Worm (Caenorhabditis elegans) whole organism, L2 larva: Measurements from ENCODE around the gene unc-98.

Experiments used
- C34F6.9 ChIP-seq: fragments of 150-350 bp; optimal IDR thresholded peaks from 2 replicates; lab custom pipeline; 2014; ENCODE audit warnings: missing biosample characterization, missing genetic modification characterization
- R02D3.7 ChIP-seq: fragments of 150-350 bp; optimal IDR thresholded peaks from 2 replicates; lab custom pipeline; 2014; ENCODE audit warnings: missing biosample characterization, missing genetic modification characterization
- Y55F3AM.14 ChIP-seq: fragments of 200-800 bp; sonication (Bioruptor generic); optimal IDR thresholded peaks from 2 replicates; lab custom pipeline; 2018; ENCODE audit warnings: mild to moderate bottlenecking, missing genetic modification characterization, missing compliant biosample characterization
- alr-1 ChIP-seq: fragments of 150-350 bp; optimal IDR thresholded peaks from 2 replicates; lab custom pipeline; 2014; ENCODE audit warnings: missing biosample characterization, missing genetic modification characterization
- ama-1 ChIP-seq: fragments of 150-350 bp; optimal IDR thresholded peaks from 2 replicates; lab custom pipeline; 2018; ENCODE audit warnings: inconsistent platforms
- blmp-1 ChIP-seq: sonication (generic microtip); optimal IDR thresholded peaks from 2 replicates; lab custom pipeline; 2017; ENCODE audit warnings: missing genetic modification characterization, mild to moderate bottlenecking, missing compliant biosample characterization, antibody characterized with exemption, moderate library complexity; ENCODE audit not compliant: insufficient read depth
- crh-2 ChIP-seq: sonication (generic microtip); optimal IDR thresholded peaks from 2 replicates; lab custom pipeline; 2017; ENCODE audit warnings: missing biosample characterization, missing genetic modification characterization
- dmd-4 ChIP-seq: sonication (generic microtip); optimal IDR thresholded peaks from 2 replicates; lab custom pipeline; 2017; ENCODE audit warnings: missing biosample characterization, missing genetic modification characterization
- egl-27 ChIP-seq: sonication (generic microtip); optimal IDR thresholded peaks from 3 replicates; lab custom pipeline; 2017; ENCODE audit warnings: missing biosample characterization, missing genetic modification reagents, missing genetic modification characterization
- elt-1 ChIP-seq: fragments of 150-350 bp; optimal IDR thresholded peaks from 2 replicates; lab custom pipeline; 2014; ENCODE audit warnings: missing biosample characterization, missing genetic modification characterization
- gmeb-1 ChIP-seq: fragments of 150-350 bp; optimal IDR thresholded peaks from 2 replicates; lab custom pipeline; 2014; ENCODE audit warnings: missing biosample characterization, missing genetic modification characterization
- lin-11 ChIP-seq: fragments of 150-350 bp; sonication (generic microtip); optimal IDR thresholded peaks from 2 replicates; lab custom pipeline; 2014; ENCODE audit warnings: missing biosample characterization, missing genetic modification characterization, inconsistent platforms, mixed read lengths
- lin-39 ChIP-seq: fragments of 150-350 bp; optimal IDR thresholded peaks from 2 replicates; lab custom pipeline; 2014; ENCODE audit warnings: missing biosample characterization, missing genetic modification reagents, missing genetic modification characterization
- mab-5 ChIP-seq: fragments of 150-350 bp; optimal IDR thresholded peaks from 2 replicates; lab custom pipeline; 2014; ENCODE audit warnings: missing biosample characterization, missing genetic modification characterization
- mbf-1 ChIP-seq: sonication (generic microtip); optimal IDR thresholded peaks from 2 replicates; lab custom pipeline; 2017; ENCODE audit warnings: missing biosample characterization, missing genetic modification characterization
- mdl-1 ChIP-seq, 2 experiments: fragments of 150-350 bp in 1 of 2; sonication (generic microtip) in 1 of 2; optimal IDR thresholded peaks; 2 replicates each; lab custom pipeline; 2017; ENCODE audit warnings: missing biosample characterization in 2 of 2, missing genetic modification characterization in 2 of 2
- nhr-10 ChIP-seq: sonication (generic microtip); optimal IDR thresholded peaks from 2 replicates; lab custom pipeline; 2017; ENCODE audit warnings: missing biosample characterization, missing genetic modification characterization
- nhr-11 ChIP-seq: fragments of 150-350 bp; optimal IDR thresholded peaks from 2 replicates; lab custom pipeline; 2014; ENCODE audit warnings: missing biosample characterization, missing genetic modification characterization
- nhr-12 ChIP-seq: fragments of 150-350 bp; optimal IDR thresholded peaks from 2 replicates; lab custom pipeline; 2014; ENCODE audit warnings: missing biosample characterization, missing genetic modification characterization
- nhr-129 ChIP-seq: fragments of 150-350 bp; optimal IDR thresholded peaks from 2 replicates; lab custom pipeline; 2014; ENCODE audit warnings: missing biosample characterization, missing genetic modification characterization
- nhr-237 ChIP-seq: fragments of 150-350 bp; optimal IDR thresholded peaks from 2 replicates; lab custom pipeline; 2014; ENCODE audit warnings: missing biosample characterization, missing genetic modification characterization
- nhr-25 ChIP-seq: fragments of 150-350 bp; sonication (generic microtip); optimal IDR thresholded peaks from 3 replicates; lab custom pipeline; 2014; ENCODE audit warnings: missing biosample characterization, missing genetic modification characterization
- nhr-77 ChIP-seq: fragments of 150-350 bp; optimal IDR thresholded peaks from 2 replicates; lab custom pipeline; 2014; ENCODE audit warnings: missing biosample characterization, missing genetic modification characterization
- peb-1 ChIP-seq: fragments of 150-350 bp; optimal IDR thresholded peaks from 2 replicates; lab custom pipeline; 2014; ENCODE audit warnings: missing biosample characterization, missing genetic modification characterization
- skn-1 ChIP-seq: sonication (generic microtip); optimal IDR thresholded peaks from 2 replicates; lab custom pipeline; 2017; ENCODE audit warnings: missing biosample characterization, missing genetic modification characterization
- sma-3 ChIP-seq: sonication (generic microtip); optimal IDR thresholded peaks from 2 replicates; lab custom pipeline; 2016; ENCODE audit warnings: missing genetic modification reagents, missing genetic modification characterization, missing compliant biosample characterization
- sma-9 ChIP-seq, 2 experiments: fragments of 150-350 bp in 1 of 2; sonication (generic microtip) in 1 of 2; optimal IDR thresholded peaks; 2 replicates each; lab custom pipeline; 2014 to 2016; ENCODE audit warnings: missing genetic modification characterization in 2 of 2, mild to moderate bottlenecking in 1 of 2, missing biosample characterization in 1 of 2, missing compliant biosample characterization in 1 of 2, missing genetic modification reagents in 1 of 2, moderate library complexity in 1 of 2
- snpc-4 ChIP-seq: fragments of 150-350 bp; optimal IDR thresholded peaks from 2 replicates; lab custom pipeline; 2014; ENCODE audit warnings: missing biosample characterization, missing genetic modification characterization
- unc-39 ChIP-seq: fragments of 150-350 bp; optimal IDR thresholded peaks from 2 replicates; lab custom pipeline; 2014; ENCODE audit warnings: missing biosample characterization, missing genetic modification characterization
- unc-55 ChIP-seq: fragments of 150-350 bp; sonication (generic microtip); optimal IDR thresholded peaks from 3 replicates; lab custom pipeline; 2014; ENCODE audit warnings: missing biosample characterization, missing genetic modification reagents, missing genetic modification characterization
- zag-1 ChIP-seq: fragments of 150-350 bp; optimal IDR thresholded peaks from 2 replicates; lab custom pipeline; 2014; ENCODE audit warnings: missing biosample characterization, missing genetic modification characterization
- ztf-1 ChIP-seq: fragments of 200-800 bp; sonication (Bioruptor generic); conservative IDR thresholded peaks from 2 replicates; pipeline ENCODE4 v1.3.6; 2022; ENCODE audit warnings: missing genetic modification characterization, missing compliant biosample characterization

The unc-98 gene

DNA sequence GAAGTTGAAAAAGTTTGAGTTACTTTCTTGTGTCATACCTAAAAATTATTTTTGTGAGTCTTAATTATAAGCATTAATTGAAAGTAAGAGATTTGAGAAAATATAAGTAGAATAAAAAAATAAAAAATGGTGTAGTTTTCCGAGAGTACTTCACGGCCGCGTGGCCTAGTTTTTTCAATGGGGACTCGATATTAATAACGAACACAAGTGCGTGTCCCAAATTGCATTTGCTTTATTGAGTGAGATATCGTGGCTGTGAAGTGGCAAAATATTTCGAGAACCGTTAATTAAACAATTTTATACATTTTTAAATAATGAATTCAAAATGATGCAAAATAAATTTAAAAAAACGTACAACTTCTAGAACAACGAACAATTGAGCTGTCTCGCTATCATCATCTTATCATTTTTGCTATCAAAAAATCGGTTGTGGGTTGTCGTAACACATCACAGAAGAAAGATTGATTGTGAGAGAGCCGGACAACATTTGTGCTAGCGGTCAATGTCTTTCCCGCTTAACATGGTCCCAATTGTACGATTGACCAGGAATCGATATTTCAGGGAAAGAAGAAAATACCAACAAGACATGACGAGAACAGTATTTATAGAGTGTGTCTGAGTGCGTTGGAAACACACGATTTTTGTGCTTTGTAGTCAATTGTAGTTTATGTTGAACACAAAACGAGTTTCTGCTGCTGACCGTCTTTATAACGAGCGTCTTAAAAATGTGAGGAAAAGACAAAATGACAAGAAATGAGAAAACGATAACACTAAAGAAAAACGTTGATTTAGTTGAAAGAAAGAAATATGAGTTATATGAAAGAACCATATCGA, 3.5 kb downstream of the unc-98 start, which contains the start of gene apy-1 (continued):
- no peak for TF ChIP-seq snpc-4
- TF ChIP-seq mbf-1 (tag; lab: Kevin White, UChicago): no peak
- no peak for TF ChIP-seq mab-5 (tag; lab: Kevin White, UChicago)
- TF ChIP-seq blmp-1 (tag; lab: Kevin White, UChicago): no peak
- TF ChIP-seq mdl-1 (tag; optimal IDR thresholded peaks at IDR 0.05; lab: Kevin White, UChicago): no peak
- peak; percentile 39 for TF ChIP-seq unc-55 (GFP tag; lab: Kevin White, UChicago)
- no peak for TF ChIP-seq nhr-12 (tag; lab: Kevin White, UChicago)
- no peak for TF ChIP-seq peb-1 (tag; lab: Kevin White, UChicago)
- no peak for TF ChIP-seq nhr-11
- no peak for TF ChIP-seq lin-11 (tag; lab: Kevin White, UChicago)

- TF ChIP-seq nhr-25 (tag; lab: Kevin White, UChicago): peak; percentile 26
- TF ChIP-seq unc-39 (tag; lab: Kevin White, UChicago): no peak
- TF ChIP-seq sma-3 (GFP tag; lab: Kevin White, UChicago): peak; percentile 34
- TF ChIP-seq, all 48 proteins: peak for 2
Measured at ce11 chrX:7568684-7569289, 4.6 kb downstream of the unc-98 start.

DNA sequence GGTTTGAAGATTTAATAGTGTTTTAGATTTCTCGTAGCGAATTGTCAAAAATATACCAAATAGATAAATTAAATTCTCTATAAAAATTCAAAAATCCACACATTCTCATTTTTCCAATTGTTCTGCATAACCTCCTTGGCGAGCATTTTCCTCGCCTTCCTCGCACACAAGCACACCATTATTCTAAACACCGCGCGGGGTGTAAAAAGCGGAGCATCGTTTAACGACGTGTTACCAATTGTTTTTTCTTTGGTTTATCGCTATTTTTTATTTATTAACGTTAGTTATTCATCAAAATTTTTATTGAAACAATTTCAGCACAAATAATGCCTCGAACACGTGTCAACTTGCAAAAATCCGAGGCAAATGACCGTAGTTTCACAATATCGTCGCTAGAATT, 8.4 kb downstream of the unc-98 start, which contains the start of gene vps-52:
Gene vps-52, plus strand, starts transcription at position 319 of the 400 bp plus-strand sequence.
- TF ChIP-seq unc-55 (GFP tag; lab: Kevin White, UChicago) (peak; percentile 55), C34F6.9 (peak; percentile 22), mbf-1 (tag; lab: Kevin White, UChicago) (no peak), skn-1 (no peak), lin-39 (tag; lab: Kevin White, UChicago) (no peak), nhr-129 (tag; lab: Kevin White, UChicago) (peak; percentile 9), dmd-4 (no peak)
- TF ChIP-seq, all 48 proteins: peak for 3

ce11 chrX:7563425-7563824, 10.0 kb downstream of the unc-98 start:
- TF ChIP-seq egl-27 (no peak), ztf-1 (GFP tag; lab: Robert Waterston, UW) (no peak), sma-9 (GFP tag; optimal IDR thresholded peaks at IDR 0.05; lab: Kevin White, UChicago) (no peak), sma-9 (tag; optimal IDR thresholded peaks at IDR 0.05; lab: Kevin White, UChicago) (no peak), nhr-237 (no peak), nhr-12 (tag; lab: Kevin White, UChicago) (no peak), crh-2 (tag; lab: Kevin White, UChicago) (no peak), elt-1 (tag; lab: Kevin White, UChicago) (no peak), gmeb-1 (tag; lab: Kevin White, UChicago) (no peak), alr-1 (tag; lab: Kevin White, UChicago) (no peak), skn-1 (no peak), unc-55 (GFP tag; lab: Kevin White, UChicago) (no peak), unc-39 (tag; lab: Kevin White, UChicago) (no peak), nhr-77 (tag; lab: Kevin White, UChicago) (no peak), ama-1 (lab: Kevin White, UChicago) (no peak), mab-5 (tag; lab: Kevin White, UChicago) (no peak)
- TF ChIP-seq, all 48 proteins: peak for 0

DNA sequence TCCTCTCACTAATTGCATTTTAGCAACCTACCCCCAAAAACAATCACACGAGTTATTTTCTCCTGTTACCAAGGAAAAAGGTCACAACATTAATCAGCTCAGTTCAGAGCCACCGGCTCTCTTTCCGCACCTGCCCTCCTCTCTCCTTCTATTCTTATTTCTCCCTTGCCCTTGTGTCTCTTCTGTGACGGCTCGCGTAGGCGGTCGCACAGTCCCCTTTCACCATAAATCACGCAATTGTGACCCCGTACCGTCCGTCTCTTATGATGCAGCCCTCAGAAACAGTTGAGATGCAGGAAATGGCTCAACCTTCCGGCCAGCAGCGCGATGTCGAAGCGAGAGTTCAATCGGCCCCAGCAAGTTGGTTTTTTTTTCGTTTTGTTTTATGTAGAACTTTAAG, 10.8 kb downstream of the unc-98 start, which contains the start of gene sto-1:
Gene sto-1, plus strand, starts transcription at position 200 of the 400 bp plus-strand sequence.
- no peak for TF ChIP-seq sma-3 (GFP tag; lab: Kevin White, UChicago)
- no peak for TF ChIP-seq mab-5 (tag; lab: Kevin White, UChicago)
- TF ChIP-seq zag-1 (tag; lab: Kevin White, UChicago): no peak

DNA sequence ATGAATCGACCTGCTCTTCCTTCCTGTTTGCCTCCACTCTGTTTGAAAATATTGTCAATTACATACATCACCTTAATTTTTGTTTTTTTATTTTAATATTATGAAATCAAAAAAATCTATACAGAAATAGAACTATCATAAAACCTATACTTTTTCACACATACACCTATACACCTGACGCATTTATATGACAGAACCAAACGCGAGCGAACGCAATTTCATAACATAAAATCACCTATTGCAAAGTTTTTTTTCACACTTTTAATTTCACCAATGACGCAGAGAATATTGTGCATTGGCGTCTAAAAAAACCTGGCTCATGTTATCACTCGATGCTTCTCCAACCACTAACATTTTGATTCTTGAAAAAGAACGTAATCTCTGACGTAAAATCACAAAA, 11.4 kb downstream of the unc-98 start:
- TF ChIP-seq R02D3.7 (tag; lab: Kevin White, UChicago) (no peak), lin-39 (tag; lab: Kevin White, UChicago) (no peak), nhr-11 (no peak), nhr-10 (tag; lab: Kevin White, UChicago) (no peak), nhr-237 (no peak), mab-5 (tag; lab: Kevin White, UChicago) (no peak), Y55F3AM.14 (GFP tag; lab: Kevin White, UChicago) (no peak), ztf-1 (GFP tag; lab: Robert Waterston, UW) (no peak), unc-39 (tag; lab: Kevin White, UChicago) (no peak), nhr-129 (tag; lab: Kevin White, UChicago) (no peak)
